Worm (Caenorhabditis elegans) whole organism, midembryonic: ENCODE data around the gene fbxa-88.

ENCODE experiments used
- T22C8.4 ChIP-seq: fragments of 200-800 bp; sonication (Bioruptor generic); IDR thresholded peaks from 2 replicates; pipeline ENCODE4 v1.3.6; 2022; ENCODE audit warnings: missing genetic modification characterization, missing compliant biosample characterization
- cog-1 ChIP-seq: sonication (generic microtip); optimal IDR thresholded peaks from 2 replicates; lab custom pipeline; 2016; ENCODE audit warnings: missing genetic modification characterization, missing compliant biosample characterization
- klf-2 ChIP-seq: fragments of 200-800 bp; sonication (Bioruptor generic); conservative IDR thresholded peaks from 2 replicates; pipeline ENCODE4 v1.3.6; 2022; ENCODE audit warnings: missing genetic modification reagents, missing genetic modification characterization, missing compliant biosample characterization
- tab-1 ChIP-seq: fragments of 200-800 bp; sonication (Bioruptor generic); IDR thresholded peaks from 2 replicates; pipeline ENCODE4 v1.3.6; 2022; ENCODE audit warnings: missing genetic modification characterization, missing compliant biosample characterization
- ztf-29 ChIP-seq: fragments of 200-800 bp; sonication (Bioruptor generic); IDR thresholded peaks from 2 replicates; pipeline ENCODE4 v1.3.6; 2022; ENCODE audit warnings: missing genetic modification reagents, missing genetic modification characterization, missing compliant biosample characterization

- no peak for TF ChIP-seq tab-1 (GFP tag; lab: Robert Waterston, UW)
- TF ChIP-seq T22C8.4 (GFP tag; lab: Robert Waterston, UW): no peak
- TF ChIP-seq ztf-29 (GFP tag; lab: Robert Waterston, UW): no peak
- TF ChIP-seq cog-1 (tag; lab: Kevin White, UChicago): no peak
- TF ChIP-seq klf-2 (GFP tag; lab: Robert Waterston, UW): no peak
Observed at ce11 chrV:16115381-16115780, 27.5 kb downstream of the fbxa-88 start, which contains the start of gene str-25.
